Fruit fly (Drosophila melanogaster) Kc167 (cell line): Measurements from ENCODE around the gene CG7296.

Experiments used
- Myc ChIP-seq: fragments of >200 bp; optimal IDR thresholded peaks from 2 replicates; lab custom pipeline; 2017; ENCODE audit warnings: missing external identifiers
- Sin3A ChIP-seq: fragments of >200 bp; optimal IDR thresholded peaks from 2 replicates; lab custom pipeline; 2018; ENCODE audit warnings: missing external identifiers
- h ChIP-seq: fragments of >200 bp; optimal IDR thresholded peaks from 3 replicates; lab custom pipeline; 2018; ENCODE audit warnings: missing external identifiers
- insv ChIP-seq: fragments of >200 bp; optimal IDR thresholded peaks from 3 replicates; lab custom pipeline; 2018; ENCODE audit warnings: missing external identifiers
- psq ChIP-seq: fragments of >200 bp; optimal IDR thresholded peaks from 2 replicates; lab custom pipeline; 2017; ENCODE audit warnings: missing external identifiers
- ttk ChIP-seq: sonication (Bioruptor generic); optimal IDR thresholded peaks from 2 replicates; lab custom pipeline; 2017; ENCODE audit warnings: missing external identifiers

CG7296 gene

DNA sequence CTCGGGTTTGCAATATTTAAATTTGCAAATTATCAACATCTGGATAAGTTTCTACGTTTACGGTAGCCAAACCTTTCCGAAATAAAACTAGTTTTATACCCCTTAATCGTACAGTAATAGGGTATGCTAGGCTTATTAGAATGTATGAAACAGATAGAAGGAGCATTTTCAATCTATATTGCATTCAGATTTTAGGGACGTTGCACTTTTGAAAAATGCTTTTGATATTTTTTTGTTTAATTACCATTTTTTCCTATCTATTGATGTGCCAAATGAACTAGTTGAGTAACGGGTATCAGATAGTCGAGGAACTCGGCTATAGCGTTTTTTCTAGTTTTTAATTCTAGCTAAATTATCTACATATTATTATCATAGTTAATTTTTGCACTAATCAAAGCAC lies 4.0 kb downstream of the CG7296 start:
- TF ChIP-seq Myc (lab: Kevin White, UChicago) (no peak), insv (no peak), ttk (lab: Kevin White, UChicago) (no peak), psq (lab: Kevin White, UChicago) (no peak), h (no peak), Sin3A (lab: Kevin White, UChicago) (no peak)

DNA sequence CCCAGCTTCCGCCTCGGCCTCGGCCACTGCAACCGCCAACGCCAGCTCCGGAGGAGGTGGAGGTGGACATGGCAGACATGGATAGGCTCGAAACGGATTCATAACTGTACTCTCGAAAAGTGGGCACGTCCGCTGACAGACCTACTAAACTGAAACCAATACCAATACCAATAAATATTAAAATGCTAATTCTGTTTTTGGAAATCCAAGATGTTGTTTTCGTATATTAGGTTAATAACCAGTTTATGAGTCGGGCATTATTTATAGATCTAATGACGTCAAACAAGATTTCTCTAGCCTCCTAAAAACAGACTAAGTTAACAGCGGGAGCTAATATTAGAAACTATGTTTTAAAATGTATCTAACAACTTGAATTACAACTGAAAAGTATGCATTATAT lies 4.7 kb downstream of the CG7296 start:
- TF ChIP-seq psq (lab: Kevin White, UChicago) (no peak), Sin3A (lab: Kevin White, UChicago) (no peak), insv (no peak), Myc (lab: Kevin White, UChicago) (no peak), h (no peak), ttk (lab: Kevin White, UChicago) (no peak)

DNA sequence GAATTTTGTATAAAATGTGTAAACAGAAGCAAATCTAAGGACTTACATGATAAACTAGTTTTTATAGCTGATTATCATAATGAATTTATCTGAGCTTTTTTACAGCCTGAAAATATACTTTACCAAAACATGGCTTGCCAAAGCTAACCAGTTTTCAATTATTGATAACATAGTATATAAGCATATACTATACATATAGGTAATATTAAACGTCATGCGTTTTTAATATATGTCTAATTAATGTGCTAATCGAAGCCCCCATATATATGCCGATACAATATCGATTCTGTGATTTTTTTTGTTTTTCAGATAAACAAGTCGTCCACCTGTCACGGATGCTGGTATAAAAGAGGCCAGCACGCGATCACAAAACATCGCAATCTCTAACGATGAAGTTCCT lies 5.3 kb downstream of the CG7296 start, which contains the start of gene CG17107:
CG17107 (plus strand) TSS at position 301 of the 400 bp plus-strand sequence.
- TF ChIP-seq psq (lab: Kevin White, UChicago) = no peak
- TF ChIP-seq Sin3A (lab: Kevin White, UChicago) = no peak
- TF ChIP-seq Myc (lab: Kevin White, UChicago) = no peak
- TF ChIP-seq h = no peak
- no peak for TF ChIP-seq ttk (lab: Kevin White, UChicago)
- no peak for TF ChIP-seq insv

DNA sequence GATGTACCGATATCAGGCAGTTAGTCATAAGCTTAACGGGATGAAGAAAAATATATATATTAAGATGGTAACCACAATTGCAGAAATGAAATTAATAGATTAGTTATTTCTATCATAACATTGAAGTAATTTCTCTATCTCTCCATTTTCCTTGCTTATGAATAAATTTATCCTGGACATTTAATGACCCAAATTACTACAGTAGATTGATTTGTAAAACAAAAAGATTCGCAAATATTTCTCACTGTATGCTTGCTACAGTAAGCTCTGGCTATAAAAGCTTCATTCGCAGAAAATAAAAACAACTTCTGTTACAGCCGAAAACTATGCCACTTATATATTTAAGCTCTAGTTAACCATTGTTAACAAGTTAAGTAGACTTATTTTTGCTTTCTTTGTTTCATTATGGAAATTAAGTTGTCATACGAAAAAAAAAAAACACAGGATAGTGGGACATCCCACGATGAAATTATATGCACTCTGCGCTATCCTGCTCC lies 6.2 kb downstream of the CG7296 start, which contains the start of gene CG17105:
CG17105 (plus strand) TSS at position 447 of the 497 bp plus-strand sequence.
- TF ChIP-seq Myc (lab: Kevin White, UChicago) (no peak), insv (no peak), h (no peak), psq (lab: Kevin White, UChicago) (no peak), Sin3A (lab: Kevin White, UChicago) (no peak), ttk (lab: Kevin White, UChicago) (no peak)

- TF ChIP-seq insv (no peak), psq (lab: Kevin White, UChicago) (no peak), Sin3A (lab: Kevin White, UChicago) (no peak), h (no peak), ttk (lab: Kevin White, UChicago) (no peak)
Observed at dm6 chr2L:10679568-10679967, 7.3 kb downstream of the CG7296 start.

DNA sequence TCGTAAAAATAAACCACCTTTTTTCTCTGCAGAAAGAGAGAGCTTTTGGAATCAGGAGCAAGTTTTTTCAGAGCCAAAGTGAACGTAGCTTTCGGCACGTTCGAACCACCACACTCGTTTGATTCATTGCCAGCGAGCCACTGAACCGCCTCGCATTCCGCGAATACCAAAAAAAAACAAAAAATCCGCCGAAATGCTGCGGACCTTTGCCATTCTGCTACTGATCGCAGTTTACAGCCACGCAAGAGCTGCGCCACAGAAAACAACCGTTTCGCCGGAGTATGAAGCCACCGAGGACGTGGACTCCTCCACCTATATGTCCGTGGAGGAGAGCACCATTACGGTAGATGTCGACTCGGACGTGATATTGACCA lies 9.2 kb downstream of the CG7296 start:
- TF ChIP-seq h = no peak
- TF ChIP-seq psq (lab: Kevin White, UChicago) = no peak
- no peak for TF ChIP-seq Myc (lab: Kevin White, UChicago)
- no peak for TF ChIP-seq insv
- TF ChIP-seq ttk (lab: Kevin White, UChicago) = no peak
- TF ChIP-seq Sin3A (lab: Kevin White, UChicago) = no peak

dm6 chr2L:10676933-10677714 lies 9.7 kb downstream of the CG7296 start, which contains the start of gene CG17104:
TSS of gene CG17104 (plus strand) at chr2L:10677198.
- TF ChIP-seq ttk (lab: Kevin White, UChicago) (no peak), h (no peak), Myc (lab: Kevin White, UChicago) (no peak), Sin3A (lab: Kevin White, UChicago) (no peak), psq (lab: Kevin White, UChicago) (no peak), insv (no peak)

dm6 chr2L:10672989-10673388 lies 13.9 kb downstream of the CG7296 start:
- TF ChIP-seq Myc (lab: Kevin White, UChicago) = no peak
- no peak for TF ChIP-seq insv
- TF ChIP-seq ttk (lab: Kevin White, UChicago) = no peak
- no peak for TF ChIP-seq psq (lab: Kevin White, UChicago)
- no peak for TF ChIP-seq h
- TF ChIP-seq Sin3A (lab: Kevin White, UChicago) = no peak

- TF ChIP-seq ttk (lab: Kevin White, UChicago) = no peak
- no peak for TF ChIP-seq insv
- TF ChIP-seq Sin3A (lab: Kevin White, UChicago) = no peak
- TF ChIP-seq Myc (lab: Kevin White, UChicago) = no peak
- TF ChIP-seq psq (lab: Kevin White, UChicago) = no peak
- no peak for TF ChIP-seq h
Observed at dm6 chr2L:10671530-10671929, 15.3 kb downstream of the CG7296 start.

dm6 chr2L:10665603-10666002 lies 21.3 kb downstream of the CG7296 start:
- TF ChIP-seq psq (lab: Kevin White, UChicago) (no peak), h (no peak), insv (no peak), ttk (lab: Kevin White, UChicago) (no peak), Myc (lab: Kevin White, UChicago) (no peak), Sin3A (lab: Kevin White, UChicago) (no peak)

dm6 chr2L:10661490-10662240 lies 25.2 kb downstream of the CG7296 start, which contains the start of gene CG31871:
TSS of gene CG31871 (plus strand) at chr2L:10662081.
- no peak for TF ChIP-seq insv
- no peak for TF ChIP-seq h
- TF ChIP-seq Myc (lab: Kevin White, UChicago) = no peak
- TF ChIP-seq Sin3A (lab: Kevin White, UChicago) = no peak
- TF ChIP-seq psq (lab: Kevin White, UChicago) = no peak
- TF ChIP-seq ttk (lab: Kevin White, UChicago) = no peak

dm6 chr2L:10657981-10658380 lies 28.9 kb downstream of the CG7296 start, which contains the start of gene CG45690:
TSS of gene CG45690 (plus strand) at chr2L:10658281.
- TF ChIP-seq Myc (lab: Kevin White, UChicago) = no peak
- TF ChIP-seq Sin3A (lab: Kevin White, UChicago) = no peak
- no peak for TF ChIP-seq psq (lab: Kevin White, UChicago)
- no peak for TF ChIP-seq insv
- no peak for TF ChIP-seq h
- TF ChIP-seq ttk (lab: Kevin White, UChicago) = no peak
